Worm (Caenorhabditis elegans) whole organism, L1 larva: ENCODE measurements around the gene C09H5.7.

Experiments used
- C04F5.9 ChIP-seq: sonication (generic microtip); optimal IDR thresholded peaks from 2 replicates; lab custom pipeline; 2016; ENCODE audit warnings: missing genetic modification characterization, missing compliant biosample characterization
- C16A3.4 ChIP-seq: fragments of 150-350 bp; optimal IDR thresholded peaks from 2 replicates; lab custom pipeline; 2014; ENCODE audit warnings: missing biosample characterization, missing genetic modification characterization
- aha-1 ChIP-seq: fragments of 150-350 bp; optimal IDR thresholded peaks from 2 replicates; lab custom pipeline; 2014; ENCODE audit warnings: missing biosample characterization, missing genetic modification characterization
- alr-1 ChIP-seq: fragments of 200-800 bp; sonication (Bioruptor generic); optimal IDR thresholded peaks from 2 replicates; lab custom pipeline; 2018; ENCODE audit warnings: borderline replicate concordance, mild to moderate bottlenecking, missing genetic modification characterization, missing compliant biosample characterization
- ama-1 ChIP-seq: fragments of 150-350 bp; optimal IDR thresholded peaks from 2 replicates; lab custom pipeline; 2014
- ceh-63 ChIP-seq: fragments of 200-800 bp; sonication (Bioruptor generic); optimal IDR thresholded peaks from 2 replicates; lab custom pipeline; 2018; ENCODE audit warnings: mild to moderate bottlenecking, missing genetic modification characterization, missing compliant biosample characterization
- ceh-82 ChIP-seq, 3 experiments: fragments of 150-350 bp in 1 of 3; sonication (generic microtip) in 2 of 3; optimal IDR thresholded peaks; 2 replicates each; lab custom pipeline; 2014 to 2017; ENCODE audit warnings: missing biosample characterization in 3 of 3, missing genetic modification characterization in 3 of 3
- ceh-90 ChIP-seq: sonication (generic microtip); optimal IDR thresholded peaks from 2 replicates; lab custom pipeline; 2016; ENCODE audit warnings: missing genetic modification characterization, missing compliant biosample characterization
- dpl-1 ChIP-seq, 3 experiments: fragments of 150-350 bp in 2 of 3; sonication (generic microtip) in 1 of 3; optimal IDR thresholded peaks; 2 replicates each; lab custom pipeline; 2014 to 2017; ENCODE audit warnings: missing biosample characterization in 3 of 3, missing genetic modification characterization in 3 of 3, missing genetic modification reagents in 3 of 3
- egl-27 ChIP-seq, 2 experiments: fragments of 150-350 bp in 1 of 2; sonication (generic microtip); optimal IDR thresholded peaks; 3 replicates each; lab custom pipeline; 2017 to 2018; ENCODE audit warnings: missing biosample characterization in 2 of 2, missing genetic modification characterization in 2 of 2, missing genetic modification reagents in 2 of 2
- elt-2 ChIP-seq: sonication (generic microtip); optimal IDR thresholded peaks from 2 replicates; lab custom pipeline; 2016; ENCODE audit warnings: missing genetic modification characterization, mild to moderate bottlenecking, inconsistent platforms, missing compliant biosample characterization, missing genetic modification reagents
- fos-1 ChIP-seq: fragments of 150-350 bp; optimal IDR thresholded peaks from 2 replicates; lab custom pipeline; 2014; ENCODE audit warnings: missing biosample characterization, missing genetic modification characterization
- grh-1 ChIP-seq: fragments of 200-800 bp; sonication (Bioruptor generic); IDR thresholded peaks from 2 replicates; pipeline ENCODE4 v1.3.6; 2022; ENCODE audit warnings: missing genetic modification reagents, missing genetic modification characterization, missing compliant biosample characterization
- hpl-2 ChIP-seq: fragments of 150-350 bp; optimal IDR thresholded peaks from 2 replicates; lab custom pipeline; 2014; ENCODE audit warnings: missing biosample characterization, missing genetic modification reagents, missing genetic modification characterization
- jun-1 ChIP-seq: fragments of 150-350 bp; optimal IDR thresholded peaks from 2 replicates; lab custom pipeline; 2014; ENCODE audit warnings: missing biosample characterization, missing genetic modification reagents, missing genetic modification characterization
- lin-35 ChIP-seq, 2 experiments: fragments of 150-350 bp; optimal IDR thresholded peaks; 2 replicates each; lab custom pipeline; 2014; ENCODE audit warnings: missing biosample characterization in 2 of 2, missing genetic modification characterization in 2 of 2, missing genetic modification reagents in 2 of 2
- lin-39 ChIP-seq: fragments of 150-350 bp; optimal IDR thresholded peaks from 2 replicates; lab custom pipeline; 2014; ENCODE audit warnings: missing biosample characterization, missing genetic modification reagents, missing genetic modification characterization
- lir-3 ChIP-seq: sonication (generic microtip); optimal IDR thresholded peaks from 2 replicates; lab custom pipeline; 2016; ENCODE audit warnings: mild to moderate bottlenecking, missing genetic modification characterization, moderate library complexity, missing compliant biosample characterization; ENCODE audit not compliant: poor library complexity
- lsy-2 ChIP-seq, 2 experiments: fragments of 150-350 bp; optimal IDR thresholded peaks; 2 replicates each; lab custom pipeline; 2014; ENCODE audit warnings: missing biosample characterization in 2 of 2, missing genetic modification characterization in 2 of 2
- mab-9 ChIP-seq: fragments of 200-800 bp; sonication (Bioruptor generic); IDR thresholded peaks from 2 replicates; pipeline ENCODE4 v1.3.6; 2022; ENCODE audit warnings: missing genetic modification reagents, missing genetic modification characterization, missing compliant biosample characterization
- mdl-1 ChIP-seq, 2 experiments: fragments of 150-350 bp; optimal IDR thresholded peaks; 2 replicates each; lab custom pipeline; 2014 to 2017; ENCODE audit warnings: missing biosample characterization in 2 of 2, missing genetic modification characterization in 2 of 2, inconsistent platforms in 1 of 2
- mep-1 ChIP-seq: fragments of 150-350 bp; optimal IDR thresholded peaks from 2 replicates; lab custom pipeline; 2014; ENCODE audit warnings: missing biosample characterization, missing genetic modification characterization
- nhr-11 ChIP-seq: fragments of 150-350 bp; optimal IDR thresholded peaks from 2 replicates; lab custom pipeline; 2014; ENCODE audit warnings: missing biosample characterization, missing genetic modification characterization
- nhr-20 ChIP-seq: sonication (generic microtip); optimal IDR thresholded peaks from 2 replicates; lab custom pipeline; 2016; ENCODE audit warnings: mild to moderate bottlenecking, missing genetic modification characterization, missing compliant biosample characterization
- nhr-71 ChIP-seq: sonication (generic microtip); optimal IDR thresholded peaks from 2 replicates; lab custom pipeline; 2016; ENCODE audit warnings: mild to moderate bottlenecking, missing genetic modification characterization, moderate library complexity, missing compliant biosample characterization
- nhr-76 ChIP-seq: sonication (generic microtip); optimal IDR thresholded peaks from 2 replicates; lab custom pipeline; 2017; ENCODE audit warnings: missing biosample characterization, missing genetic modification characterization
- nhr-84 ChIP-seq: sonication (generic microtip); optimal IDR thresholded peaks from 2 replicates; lab custom pipeline; 2017; ENCODE audit warnings: missing biosample characterization, missing genetic modification characterization
- nhr-85 ChIP-seq: sonication (generic microtip); peaks from one replicate; lab custom pipeline; 2016; ENCODE audit warnings: missing genetic modification characterization, inconsistent platforms, missing compliant biosample characterization
- pag-3 ChIP-seq: sonication (generic microtip); optimal IDR thresholded peaks from 2 replicates; lab custom pipeline; 2017; ENCODE audit warnings: missing genetic modification characterization, mild to moderate bottlenecking, missing compliant biosample characterization, antibody characterized with exemption, borderline replicate concordance; ENCODE audit not compliant: insufficient read depth
- pqm-1 ChIP-seq: sonication (generic microtip); optimal IDR thresholded peaks from 3 replicates; lab custom pipeline; 2017; ENCODE audit warnings: missing biosample characterization, missing genetic modification characterization
- rnt-1 ChIP-seq: sonication (generic microtip); optimal IDR thresholded peaks from 2 replicates; lab custom pipeline; 2016; ENCODE audit warnings: mild to moderate bottlenecking, missing genetic modification characterization, moderate library complexity, missing compliant biosample characterization
- skn-1 ChIP-seq: fragments of 150-350 bp; optimal IDR thresholded peaks from 2 replicates; lab custom pipeline; 2014; ENCODE audit warnings: missing biosample characterization, missing genetic modification characterization
- snpc-4 ChIP-seq: fragments of 150-350 bp; optimal IDR thresholded peaks from 2 replicates; lab custom pipeline; 2014; ENCODE audit warnings: missing biosample characterization, missing genetic modification characterization
- snu-23 ChIP-seq: sonication (generic microtip); optimal IDR thresholded peaks from 2 replicates; lab custom pipeline; 2016; ENCODE audit warnings: missing genetic modification characterization, missing compliant biosample characterization
- sox-4 ChIP-seq: sonication (generic microtip); optimal IDR thresholded peaks from 2 replicates; lab custom pipeline; 2016; ENCODE audit warnings: missing genetic modification characterization, missing compliant biosample characterization
- swsn-7 ChIP-seq: sonication (generic microtip); optimal IDR thresholded peaks from 2 replicates; lab custom pipeline; 2016; ENCODE audit warnings: missing genetic modification characterization, missing compliant biosample characterization
- unc-130 ChIP-seq: fragments of 150-350 bp; optimal IDR thresholded peaks from 2 replicates; lab custom pipeline; 2017; ENCODE audit warnings: missing biosample characterization, missing genetic modification characterization, inconsistent platforms
- unc-30 ChIP-seq: sonication (generic microtip); optimal IDR thresholded peaks from 2 replicates; lab custom pipeline; 2017; ENCODE audit warnings: missing biosample characterization, missing genetic modification characterization
- unc-62 ChIP-seq: fragments of 150-350 bp; optimal IDR thresholded peaks from 2 replicates; lab custom pipeline; 2014; ENCODE audit warnings: missing biosample characterization, missing genetic modification reagents, missing genetic modification characterization
- unc-98 ChIP-seq: fragments of 200-800 bp; sonication (Bioruptor generic); IDR thresholded peaks from 2 replicates; pipeline ENCODE4 v1.3.6; 2022; ENCODE audit warnings: missing genetic modification characterization, missing compliant biosample characterization
- vab-15 ChIP-seq: sonication (generic microtip); optimal IDR thresholded peaks from 2 replicates; lab custom pipeline; 2017; ENCODE audit warnings: missing genotype, mild to moderate bottlenecking, missing genetic modification characterization, missing compliant biosample characterization
- xbp-1 ChIP-seq: sonication (generic microtip); optimal IDR thresholded peaks from 2 replicates; lab custom pipeline; 2016; ENCODE audit warnings: missing genetic modification characterization, missing compliant biosample characterization
- zag-1 ChIP-seq: fragments of 150-350 bp; optimal IDR thresholded peaks from 2 replicates; lab custom pipeline; 2014; ENCODE audit warnings: missing biosample characterization, missing genetic modification characterization
- zip-4 ChIP-seq: fragments of 200-800 bp; sonication (Bioruptor generic); optimal IDR thresholded peaks from 2 replicates; lab custom pipeline; 2018; ENCODE audit warnings: mild to moderate bottlenecking, missing genetic modification characterization, moderate library complexity, missing compliant biosample characterization
- ztf-11 ChIP-seq, 2 experiments: sonication (generic microtip); optimal IDR thresholded peaks; 2 replicates each; lab custom pipeline; 2016 to 2017; ENCODE audit warnings: missing genetic modification characterization in 2 of 2, missing biosample characterization in 1 of 2, missing compliant biosample characterization in 1 of 2

Gene C09H5.7

ce11 chrV:8085141-8085540, at the start of gene C09H5.7:
Gene C09H5.7 (minus strand): TSS chrV:8085241.
- no peak for TF ChIP-seq mdl-1 (tag; optimal IDR thresholded peaks at IDR 0.05; lab: Kevin White, UChicago)
- TF ChIP-seq grh-1 (GFP tag; lab: Robert Waterston, UW) = no peak
- TF ChIP-seq lir-3 = no peak
- no peak for TF ChIP-seq pqm-1 (tag; lab: Kevin White, UChicago)
- no peak for TF ChIP-seq skn-1 (tag; lab: Kevin White, UChicago)

- TF ChIP-seq rnt-1 (tag; lab: Kevin White, UChicago) = no peak
- TF ChIP-seq nhr-85 (tag; lab: Kevin White, UChicago) = peak; percentile 15
- no peak for TF ChIP-seq lsy-2 (tag; optimal IDR thresholded peaks at IDR 0.05; lab: Kevin White, UChicago)
- TF ChIP-seq lin-35 (GFP tag; optimal IDR thresholded peaks at IDR 0.05; lab: Kevin White, UChicago) = peak in 1 of 2 experiments; percentile 15
- TF ChIP-seq C04F5.9 (tag; lab: Kevin White, UChicago) = no peak
- no peak for TF ChIP-seq fos-1
- peak; percentile 21 for TF ChIP-seq elt-2 (tag; lab: Kevin White, UChicago)
Observed at ce11 chrV:8132926-8133325, 47.9 kb upstream of the C09H5.7 start, which contains the start of gene D1014.4. Gene D1014.4 (plus strand): TSS chrV:8133226.

DNA sequence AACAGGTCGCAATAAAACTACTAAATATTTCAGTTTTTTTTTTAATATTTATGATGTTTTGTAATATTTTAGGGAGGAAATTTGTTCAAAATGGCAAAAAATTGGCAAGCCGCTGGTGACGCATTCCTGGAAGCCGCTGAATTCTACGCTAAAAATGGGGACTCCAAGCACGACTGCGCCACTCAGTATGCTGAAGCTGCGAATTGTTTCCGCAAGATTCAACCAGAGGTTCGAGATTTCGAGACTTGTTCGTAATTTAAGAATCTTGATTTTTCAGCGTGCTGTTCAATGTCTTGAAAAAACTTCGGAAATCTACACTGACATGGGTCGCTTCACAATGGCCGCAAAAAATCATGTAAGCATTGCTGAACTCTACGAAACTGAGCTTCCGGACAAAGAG, 46.6 kb upstream of the C09H5.7 start:
- no peak for TF ChIP-seq egl-27 (tag; optimal IDR thresholded peaks at IDR 0.05; lab: Kevin White, UChicago)
- no peak for TF ChIP-seq aha-1
- TF ChIP-seq lin-35 (GFP tag; optimal IDR thresholded peaks at IDR 0.05; lab: Kevin White, UChicago) = no peak
- TF ChIP-seq sox-4 (tag; lab: Kevin White, UChicago) = no peak
- TF ChIP-seq unc-30 (tag; lab: Kevin White, UChicago) = no peak
- no peak for TF ChIP-seq ceh-63 (GFP tag; lab: Kevin White, UChicago)
- no peak for TF ChIP-seq C16A3.4 (tag; lab: Kevin White, UChicago)
- TF ChIP-seq mep-1 (tag; lab: Kevin White, UChicago) = no peak
- no peak for TF ChIP-seq vab-15 (tag; lab: Kevin White, UChicago)
- no peak for TF ChIP-seq lsy-2 (tag; optimal IDR thresholded peaks at IDR 0.05; lab: Kevin White, UChicago)
- TF ChIP-seq jun-1 (tag; lab: Kevin White, UChicago) = no peak

DNA sequence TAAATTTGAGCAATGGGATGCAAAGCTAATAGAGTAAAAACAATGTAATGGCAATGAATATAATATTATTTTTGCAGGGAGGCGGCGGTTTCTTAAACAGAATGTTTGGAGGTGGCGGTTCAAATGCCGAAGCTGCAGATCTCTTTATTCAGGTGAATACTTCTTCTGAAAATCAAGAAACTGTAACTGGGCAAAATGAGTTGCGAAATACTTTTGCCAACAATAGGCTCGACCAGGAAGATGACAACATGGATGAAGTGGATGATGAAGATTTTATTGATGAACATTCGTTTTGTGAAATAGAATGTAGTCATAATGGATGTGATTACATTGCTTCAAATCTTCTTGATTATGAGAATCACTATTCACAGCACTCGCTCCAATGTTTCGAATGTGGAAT, 45.8 kb upstream of the C09H5.7 start:
- TF ChIP-seq dpl-1 (GFP tag; optimal IDR thresholded peaks at IDR 0.05; lab: Kevin White, UChicago) (no peak), pag-3 (no peak), nhr-84 (tag; lab: Kevin White, UChicago) (no peak), ama-1 (lab: Kevin White, UChicago) (no peak), swsn-7 (tag; lab: Kevin White, UChicago) (no peak), hpl-2 (GFP tag; lab: Kevin White, UChicago) (no peak), nhr-20 (tag; lab: Kevin White, UChicago) (no peak), mep-1 (tag; lab: Kevin White, UChicago) (no peak), nhr-76 (tag; lab: Kevin White, UChicago) (no peak), lin-39 (tag; lab: Kevin White, UChicago) (no peak), aha-1 (no peak), zag-1 (tag; lab: Kevin White, UChicago) (no peak), vab-15 (tag; lab: Kevin White, UChicago) (no peak), elt-2 (tag; lab: Kevin White, UChicago) (no peak), lsy-2 (tag; optimal IDR thresholded peaks at IDR 0.05; lab: Kevin White, UChicago) (no peak), alr-1 (tag; lab: Kevin White, UChicago) (no peak), snu-23 (no peak), mab-9 (GFP tag; lab: Robert Waterston, UW) (no peak)

ce11 chrV:8130149-8130661, 45.2 kb upstream of the C09H5.7 start, which contains the start of gene snap-1:
Gene snap-1 (plus strand): TSS chrV:8130611.
- TF ChIP-seq grh-1 (GFP tag; lab: Robert Waterston, UW) = no peak
- no peak for TF ChIP-seq unc-130 (tag; lab: Kevin White, UChicago)
- peak; percentile 27 for TF ChIP-seq snpc-4 (tag; lab: Kevin White, UChicago)
- peak; percentile 70 for TF ChIP-seq nhr-71 (tag; lab: Kevin White, UChicago)
- peak; percentile 14 to 52 (median 33) for TF ChIP-seq dpl-1 (GFP tag; optimal IDR thresholded peaks at IDR 0.05; lab: Kevin White, UChicago)
- TF ChIP-seq rnt-1 (tag; lab: Kevin White, UChicago) = peak; percentile 34
- TF ChIP-seq ceh-90 (tag; lab: Kevin White, UChicago) = no peak
- TF ChIP-seq mdl-1 (tag; optimal IDR thresholded peaks at IDR 0.05; lab: Kevin White, UChicago) = peak in 1 of 2 experiments; percentile 17
- TF ChIP-seq ztf-11 (tag; optimal IDR thresholded peaks at IDR 0.05; lab: Kevin White, UChicago) = no peak
- TF ChIP-seq unc-98 = no peak
- TF ChIP-seq zip-4 (GFP tag; lab: Kevin White, UChicago) = peak; percentile 75
- peak; percentile 81 for TF ChIP-seq skn-1 (tag; lab: Kevin White, UChicago)
- TF ChIP-seq unc-62 (GFP tag; lab: Kevin White, UChicago) = no peak
- TF ChIP-seq ceh-82 (tag; optimal IDR thresholded peaks at IDR 0.05; lab: Kevin White, UChicago) = peak; percentile 0 to 91 (median 51)
- TF ChIP-seq nhr-11 = no peak
- peak; percentile 74 for TF ChIP-seq xbp-1
